Fruit fly (Drosophila melanogaster) whole organism, adult: ENCODE measurements around the gene Kdm5.

ENCODE experiments used
- CG7045 ChIP-seq: fragments of 200-800 bp; sonication (Bioruptor generic); optimal IDR thresholded peaks from 2 replicates; lab custom pipeline; 2017; ENCODE audit warnings: missing biosample characterization, mild to moderate bottlenecking, missing genetic modification characterization
- CG7101 ChIP-seq: fragments of 200-800 bp; sonication (Bioruptor generic); optimal IDR thresholded peaks from 2 replicates; lab custom pipeline; 2018; ENCODE audit warnings: missing biosample characterization, mild to moderate bottlenecking, missing genetic modification characterization, moderate library complexity
- Crg-1 ChIP-seq: fragments of 200-800 bp; sonication (Bioruptor generic); optimal IDR thresholded peaks from 2 replicates; lab custom pipeline; 2016; ENCODE audit warnings: missing biosample characterization, missing genetic modification characterization
- cnc ChIP-seq, 2 experiments: fragments of >200 bp; optimal IDR thresholded peaks; 2 replicates each; lab custom pipeline; 2017
- toe ChIP-seq: fragments of 200-800 bp; sonication (Bioruptor generic); optimal IDR thresholded peaks from 2 replicates; lab custom pipeline; 2016; ENCODE audit warnings: missing biosample characterization, missing genetic modification characterization

DNA sequence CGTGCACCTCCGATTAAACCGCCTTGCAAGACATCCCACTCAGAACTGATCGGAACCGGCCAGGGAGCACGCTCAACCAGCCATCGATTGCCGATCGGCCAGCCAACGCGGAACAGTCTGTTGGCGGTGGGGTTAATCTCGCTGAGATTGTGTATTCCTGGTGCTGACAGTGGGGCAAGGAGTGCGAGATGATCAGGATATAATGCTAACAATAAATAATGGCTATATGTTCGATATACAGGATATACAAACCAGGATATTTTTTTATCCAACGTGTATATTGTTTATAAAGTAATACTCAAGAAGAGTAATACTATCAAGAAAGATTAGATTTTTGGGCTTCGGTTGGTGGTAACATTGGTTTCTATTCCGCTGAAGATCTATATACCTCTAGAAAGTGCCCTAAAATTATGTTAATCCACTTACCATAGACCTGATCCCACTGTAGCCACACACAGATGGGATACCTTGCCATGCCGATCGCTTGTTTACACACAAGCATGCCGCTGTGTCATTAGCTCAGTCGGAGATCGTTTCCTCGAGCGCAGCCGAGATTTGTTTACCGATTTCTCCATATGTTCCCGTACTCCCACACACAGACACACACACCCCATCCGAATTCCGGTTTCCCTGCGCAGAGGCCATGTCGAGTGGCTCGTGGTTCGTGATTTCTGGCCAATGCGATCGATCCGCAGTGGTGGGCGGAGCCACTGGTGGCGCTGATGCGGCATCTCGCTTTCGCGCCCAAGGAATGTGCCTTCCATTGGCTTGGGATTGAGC is 20.2 kb upstream of the Kdm5 start, which contains the start of gene H2.0:
- TF ChIP-seq cnc (optimal IDR thresholded peaks at IDR 0.05; lab: Kevin White, UChicago): no peak
- no peak for TF ChIP-seq CG7045 (GFP tag; lab: Kevin White, UChicago)
- TF ChIP-seq Crg-1: no peak
- no peak for TF ChIP-seq CG7101
- no peak for TF ChIP-seq toe (GFP tag; lab: Kevin White, UChicago)
